Worm (Caenorhabditis elegans) whole organism, mixed stage, embryonic: ENCODE data around the gene mltn-9.

Experiments used
- blmp-1 ChIP-seq: fragments of 150-350 bp; optimal IDR thresholded peaks from 2 replicates; lab custom pipeline; 2014; ENCODE audit warnings: missing biosample characterization, missing genetic modification characterization
- ceh-43 ChIP-seq: fragments of 200-800 bp; sonication (Bioruptor generic); optimal IDR thresholded peaks from 2 replicates; lab custom pipeline; 2018; ENCODE audit warnings: mild to moderate bottlenecking, missing genetic modification characterization, moderate library complexity, missing compliant biosample characterization
- ces-1 ChIP-seq: fragments of 150-350 bp; optimal IDR thresholded peaks from 2 replicates; lab custom pipeline; 2014; ENCODE audit warnings: missing biosample characterization, missing genetic modification reagents, missing genetic modification characterization
- elt-3 ChIP-seq: fragments of 150-350 bp; optimal IDR thresholded peaks from 2 replicates; lab custom pipeline; 2014; ENCODE audit warnings: missing biosample characterization, missing genetic modification characterization
- mep-1 ChIP-seq: fragments of 150-350 bp; optimal IDR thresholded peaks from 2 replicates; lab custom pipeline; 2017; ENCODE audit warnings: missing biosample characterization, missing genetic modification reagents, missing genetic modification characterization, inconsistent platforms
- nhr-237 ChIP-seq: fragments of 150-350 bp; optimal IDR thresholded peaks from 2 replicates; lab custom pipeline; 2014; ENCODE audit warnings: missing biosample characterization, missing genetic modification characterization
- nhr-28 ChIP-seq: fragments of 150-350 bp; optimal IDR thresholded peaks from 2 replicates; lab custom pipeline; 2014; ENCODE audit warnings: missing biosample characterization, missing genetic modification characterization
- sptf-1 ChIP-seq: sonication (generic microtip); optimal IDR thresholded peaks from 2 replicates; lab custom pipeline; 2017; ENCODE audit warnings: mild to moderate bottlenecking, missing genetic modification characterization, moderate library complexity, missing compliant biosample characterization
- unc-62 ChIP-seq: fragments of 150-350 bp; optimal IDR thresholded peaks from 2 replicates; lab custom pipeline; 2014; ENCODE audit warnings: missing biosample characterization, missing genetic modification reagents, missing genetic modification characterization

DNA sequence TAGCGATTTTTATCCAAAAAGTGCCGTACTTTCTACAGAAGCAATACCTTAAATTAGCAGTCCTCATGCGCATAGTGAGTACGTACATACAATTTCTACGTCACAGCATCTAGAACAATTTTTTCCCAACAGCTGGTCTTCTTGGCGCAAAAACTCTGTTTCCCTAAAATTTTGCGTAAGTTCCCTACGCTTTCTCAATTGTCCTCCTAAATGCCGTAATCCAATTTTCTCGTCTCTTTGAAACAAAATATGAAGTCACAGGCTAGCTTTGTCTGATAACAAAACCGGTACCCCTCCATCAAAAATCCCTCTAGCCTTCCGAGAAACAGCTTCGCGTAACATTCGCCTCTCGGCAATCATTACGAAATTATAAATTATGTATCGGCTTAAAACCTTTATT is 17.0 kb downstream of the mltn-9 start, which contains the start of gene C38C6.3:
- TF ChIP-seq nhr-237 (tag; lab: Kevin White, UChicago) (no peak), nhr-28 (no peak), mep-1 (no peak), elt-3 (tag; lab: Kevin White, UChicago) (no peak), ces-1 (no peak), sptf-1 (no peak), ceh-43 (GFP tag; lab: Kevin White, UChicago) (no peak), unc-62 (GFP tag; lab: Kevin White, UChicago) (no peak), blmp-1 (no peak)
